Worm (Caenorhabditis elegans) whole organism, late embryonic: ENCODE results near the gene dlg-1.

ENCODE experiments used
- ama-1 ChIP-seq: fragments of 150-350 bp; optimal IDR thresholded peaks from 2 replicates; lab custom pipeline; 2014
- ceh-18 ChIP-seq: sonication (generic microtip); optimal IDR thresholded peaks from 2 replicates; lab custom pipeline; 2016; ENCODE audit warnings: missing genetic modification characterization, missing compliant biosample characterization
- ceh-30 ChIP-seq: fragments of 150-350 bp; optimal IDR thresholded peaks from 2 replicates; lab custom pipeline; 2014; ENCODE audit warnings: missing biosample characterization, missing genetic modification characterization
- ceh-48 ChIP-seq: sonication (generic microtip); optimal IDR thresholded peaks from 2 replicates; lab custom pipeline; 2016; ENCODE audit warnings: missing genetic modification characterization, inconsistent platforms, missing compliant biosample characterization
- elt-4 ChIP-seq: sonication (generic microtip); optimal IDR thresholded peaks from 2 replicates; lab custom pipeline; 2016; ENCODE audit warnings: missing genetic modification characterization, missing compliant biosample characterization
- fkh-10 ChIP-seq: fragments of 150-350 bp; optimal IDR thresholded peaks from 2 replicates; lab custom pipeline; 2014; ENCODE audit warnings: missing biosample characterization, missing genetic modification reagents, missing genetic modification characterization
- nhr-11 ChIP-seq: fragments of 150-350 bp; optimal IDR thresholded peaks from 2 replicates; lab custom pipeline; 2014; ENCODE audit warnings: missing biosample characterization, missing genetic modification characterization
- pha-4 ChIP-seq: fragments of 150-350 bp; optimal IDR thresholded peaks from 2 replicates; lab custom pipeline; 2018; ENCODE audit warnings: missing biosample characterization, missing genetic modification reagents, missing genetic modification characterization
- ref-2 ChIP-seq: sonication (generic microtip); optimal IDR thresholded peaks from 2 replicates; lab custom pipeline; 2016; ENCODE audit warnings: missing genetic modification characterization, missing compliant biosample characterization
- ttx-3 ChIP-seq: sonication (generic microtip); optimal IDR thresholded peaks from 2 replicates; lab custom pipeline; 2016; ENCODE audit warnings: missing genetic modification reagents, missing genetic modification characterization, missing compliant biosample characterization
- unc-42 ChIP-seq: sonication (generic microtip); optimal IDR thresholded peaks from 2 replicates; lab custom pipeline; 2016; ENCODE audit warnings: missing genotype, missing genetic modification characterization, missing compliant biosample characterization

DNA sequence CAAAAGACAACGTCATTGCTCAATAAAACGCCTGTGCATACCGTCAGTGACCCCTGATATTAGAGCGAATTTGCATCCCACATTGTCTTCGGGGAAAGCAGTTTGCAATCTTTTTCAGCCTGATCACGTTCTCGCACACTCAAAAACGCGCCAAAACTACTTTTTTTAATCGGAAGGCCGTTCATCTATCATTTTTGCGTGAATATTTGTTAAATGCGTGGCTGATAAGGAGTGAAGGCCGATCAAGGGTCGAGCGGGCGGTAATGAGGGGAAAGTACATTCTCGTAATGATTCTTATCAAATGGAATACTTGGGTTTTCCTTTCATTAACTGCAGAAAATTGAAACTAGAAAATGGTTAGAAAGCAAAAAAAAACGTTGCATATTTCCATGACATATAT lies 44.8 kb downstream of the dlg-1 start:
- no peak for TF ChIP-seq ceh-30
- no peak for TF ChIP-seq ref-2
- TF ChIP-seq ama-1 (lab: Kevin White, UChicago), result no peak
- TF ChIP-seq ttx-3 (tag; lab: Kevin White, UChicago), result no peak
- TF ChIP-seq nhr-11, result no peak
- TF ChIP-seq pha-4, result no peak
- no peak for TF ChIP-seq ceh-48 (tag; lab: Kevin White, UChicago)
- TF ChIP-seq ceh-18 (tag; lab: Kevin White, UChicago), result no peak
- TF ChIP-seq fkh-10 (GFP tag; lab: Kevin White, UChicago), result no peak
- no peak for TF ChIP-seq unc-42 (tag; lab: Kevin White, UChicago)
- no peak for TF ChIP-seq elt-4
